Worm (Caenorhabditis elegans): ENCODE measurements around the gene taf-6.2.

The taf-6.2 gene

ce11 chrIV:3700554-3700953, 6.0 kb upstream of the taf-6.2 start, which contains the start of gene Y37E11AL.9:
TSS of gene Y37E11AL.9 (minus strand) at chrIV:3700654.
- TF ChIP-seq ttx-3 (tag; optimal IDR thresholded peaks at IDR 0.05): no peak
- TF ChIP-seq ahr-1 (tag; optimal IDR thresholded peaks at IDR 0.05): no peak
- no peak for TF ChIP-seq ceh-22 (tag; optimal IDR thresholded peaks at IDR 0.05)
- TF ChIP-seq K09A11.1 (tag; optimal IDR thresholded peaks at IDR 0.05; ENCODE audit: insufficient read depth): no peak
- TF ChIP-seq ceh-30 (tag; optimal IDR thresholded peaks at IDR 0.05): no peak
- no peak for TF ChIP-seq ceh-31 (tag; optimal IDR thresholded peaks at IDR 0.05)
- TF ChIP-seq ceh-18 (tag; optimal IDR thresholded peaks at IDR 0.05): no peak

DNA sequence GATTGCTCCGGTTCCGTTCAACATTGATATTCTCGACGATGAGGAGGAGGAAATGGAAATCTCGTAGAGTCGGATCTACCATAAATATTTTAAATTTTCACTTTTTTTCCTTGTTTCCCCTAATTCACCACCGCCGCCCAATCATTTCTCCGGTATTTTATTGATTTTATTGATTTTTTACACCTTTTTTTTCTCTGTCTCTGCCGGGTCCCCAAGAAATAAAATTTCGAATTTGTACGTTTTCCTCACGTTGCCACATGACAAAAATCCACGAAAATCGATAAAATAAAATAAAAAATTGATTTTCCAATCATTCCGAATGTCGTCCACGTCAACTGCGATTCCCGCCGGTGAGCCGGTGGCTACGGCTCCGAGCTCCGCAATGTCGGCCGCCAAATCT, 3.7 kb upstream of the taf-6.2 start, which contains the start of gene Y37E11AL.2:
Gene Y37E11AL.2 (plus strand): TSS at position 301 of the 400 bp plus-strand sequence.
- TF ChIP-seq C08G9.2 (tag; optimal IDR thresholded peaks at IDR 0.05): no peak
- TF ChIP-seq dve-1 (tag; optimal IDR thresholded peaks at IDR 0.05): no peak
- TF ChIP-seq pax-1 (tag; optimal IDR thresholded peaks at IDR 0.05): no peak
- no peak for TF ChIP-seq pat-9 (tag; optimal IDR thresholded peaks at IDR 0.05)
- TF ChIP-seq npax-4 (tag; optimal IDR thresholded peaks at IDR 0.05): no peak
- TF ChIP-seq lim-6 (tag; optimal IDR thresholded peaks at IDR 0.05): no peak
- no peak for TF ChIP-seq ceh-30 (tag; optimal IDR thresholded peaks at IDR 0.05)
- no peak for TF ChIP-seq ets-4 (tag; optimal IDR thresholded peaks at IDR 0.05)
- no peak for TF ChIP-seq ceh-9 (tag; optimal IDR thresholded peaks at IDR 0.05)
- TF ChIP-seq unc-86 (tag; optimal IDR thresholded peaks at IDR 0.05): no peak

DNA sequence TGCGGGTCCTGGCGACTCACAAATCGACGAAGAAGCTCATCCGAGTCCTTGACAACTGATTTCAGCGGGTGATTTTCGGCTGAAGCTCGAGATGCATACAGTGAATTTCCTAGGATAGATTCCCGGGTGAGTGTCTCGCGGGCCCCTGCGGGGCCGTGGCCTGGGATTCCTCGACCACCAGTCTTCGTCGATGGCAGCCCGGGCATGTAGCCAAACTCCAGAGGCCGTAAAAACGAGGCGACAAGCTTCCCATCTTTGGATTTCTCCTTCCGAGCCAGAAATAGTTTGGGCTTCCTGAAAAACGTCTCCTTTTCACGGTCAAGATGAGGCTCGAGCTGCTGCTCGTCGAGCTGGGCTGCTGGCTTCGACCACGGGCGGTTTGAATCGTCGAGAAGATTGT, 6.5 kb downstream of the taf-6.2 start:
- TF ChIP-seq hlh-8 (tag; optimal IDR thresholded peaks at IDR 0.05): no peak
- no peak for TF ChIP-seq K02D7.2 (tag; optimal IDR thresholded peaks at IDR 0.05)
- no peak for TF ChIP-seq lim-6 (tag; optimal IDR thresholded peaks at IDR 0.05)
- TF ChIP-seq Y22D7AL.16 (tag; optimal IDR thresholded peaks at IDR 0.05): no peak
- TF ChIP-seq nfya-1 (tag; optimal IDR thresholded peaks at IDR 0.05): no peak
- TF ChIP-seq tbx-7 (tag; optimal IDR thresholded peaks at IDR 0.05): no peak
- TF ChIP-seq nhr-232 (tag; optimal IDR thresholded peaks at IDR 0.05): no peak
- TF ChIP-seq sox-4 (tag; optimal IDR thresholded peaks at IDR 0.05): no peak
- no peak for TF ChIP-seq hlh-30 (tag; optimal IDR thresholded peaks at IDR 0.05; ENCODE audit: insufficient read depth)
- TF ChIP-seq elt-4 (tag; optimal IDR thresholded peaks at IDR 0.05): no peak

DNA sequence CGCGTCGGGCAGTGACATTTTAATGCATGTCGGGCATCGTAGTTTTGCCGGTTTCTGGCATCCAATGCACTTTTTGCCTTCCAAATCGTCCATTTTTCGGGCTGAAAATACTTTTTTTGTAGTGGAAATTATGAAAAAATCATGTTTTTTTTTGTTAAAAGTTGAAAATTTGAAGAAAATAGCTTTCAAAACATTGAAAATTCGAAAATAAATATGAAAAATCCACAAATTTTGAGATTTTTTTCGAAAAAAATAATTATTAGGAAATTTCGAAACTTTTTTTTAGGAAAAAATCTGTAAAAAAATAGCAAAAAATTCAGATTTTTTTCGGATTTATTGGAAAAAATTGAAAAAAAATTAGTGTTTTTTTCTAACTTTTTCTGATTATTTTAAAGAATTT, 7.8 kb downstream of the taf-6.2 start, which contains the start of gene map-1:
Gene map-1 (minus strand): TSS at position 101 of the 400 bp plus-strand sequence.
- no peak for TF ChIP-seq hlh-30 (tag; optimal IDR thresholded peaks at IDR 0.05; ENCODE audit: insufficient read depth)
- no peak for TF ChIP-seq elt-4 (tag; optimal IDR thresholded peaks at IDR 0.05)
- TF ChIP-seq che-1 (tag; optimal IDR thresholded peaks at IDR 0.05): no peak
- TF ChIP-seq C38D4.7 (GFP tag; optimal IDR thresholded peaks at IDR 0.05): no peak
- TF ChIP-seq pqm-1 (tag; optimal IDR thresholded peaks at IDR 0.05): no peak
- no peak for TF ChIP-seq madf-2 (tag; optimal IDR thresholded peaks at IDR 0.05)
- no peak for TF ChIP-seq ceh-45 (GFP tag; IDR thresholded peaks at IDR 0.05)
- no peak for TF ChIP-seq ceh-24 (tag; optimal IDR thresholded peaks at IDR 0.05)
- no peak for TF ChIP-seq ceh-31 (tag; optimal IDR thresholded peaks at IDR 0.05)
- TF ChIP-seq T23F11.4 (GFP tag; optimal IDR thresholded peaks at IDR 0.05): no peak
- no peak for TF ChIP-seq ref-2 (tag; optimal IDR thresholded peaks at IDR 0.05)

- TF ChIP-seq sdc-2 (tag; optimal IDR thresholded peaks at IDR 0.05): peak; percentile 12
- TF ChIP-seq hlh-6 (tag; optimal IDR thresholded peaks at IDR 0.05): peak; percentile 54
- no peak for TF ChIP-seq pat-9 (tag; optimal IDR thresholded peaks at IDR 0.05)
- TF ChIP-seq ztf-16 (tag; optimal IDR thresholded peaks at IDR 0.05): no peak
- peak; percentile 32 for TF ChIP-seq elt-4 (tag; optimal IDR thresholded peaks at IDR 0.05)
Observed at ce11 chrIV:3686260-3686659, 8.3 kb downstream of the taf-6.2 start.
